Worm (Caenorhabditis elegans) whole organism, L3 larva: ENCODE results near the gene srh-211.

ENCODE experiments used
- R02D3.7 ChIP-seq: fragments of 150-350 bp; optimal IDR thresholded peaks from 2 replicates; lab custom pipeline; 2014; ENCODE audit warnings: missing biosample characterization, missing genetic modification characterization
- ZK546.5 ChIP-seq: sonication (generic microtip); optimal IDR thresholded peaks from 2 replicates; lab custom pipeline; 2017; ENCODE audit warnings: missing biosample characterization, missing genetic modification characterization
- aly-2 ChIP-seq: fragments of 150-350 bp; optimal IDR thresholded peaks from 2 replicates; lab custom pipeline; 2014; ENCODE audit warnings: missing biosample characterization, missing genetic modification characterization
- ama-1 ChIP-seq: fragments of 150-350 bp; optimal IDR thresholded peaks from 2 replicates; lab custom pipeline; 2018
- ceh-16 ChIP-seq: sonication (generic microtip); optimal IDR thresholded peaks from 2 replicates; lab custom pipeline; 2017; ENCODE audit warnings: missing biosample characterization, missing genetic modification characterization
- ceh-82 ChIP-seq: fragments of 150-350 bp; optimal IDR thresholded peaks from 2 replicates; lab custom pipeline; 2014; ENCODE audit warnings: missing biosample characterization, missing genetic modification characterization
- ceh-9 ChIP-seq: sonication (generic microtip); optimal IDR thresholded peaks from 2 replicates; lab custom pipeline; 2018; ENCODE audit warnings: missing biosample characterization, missing genetic modification characterization
- daf-12 ChIP-seq: fragments of 150-350 bp; optimal IDR thresholded peaks from 2 replicates; lab custom pipeline; 2014; ENCODE audit warnings: missing biosample characterization, missing genetic modification reagents, missing genetic modification characterization
- egl-5 ChIP-seq: fragments of 150-350 bp; optimal IDR thresholded peaks from 2 replicates; lab custom pipeline; 2017; ENCODE audit warnings: missing biosample characterization, missing genetic modification reagents, missing genetic modification characterization, inconsistent platforms
- eor-1 ChIP-seq, 2 experiments: fragments of 150-350 bp; optimal IDR thresholded peaks; 2 replicates each; lab custom pipeline; 2014 to 2018; ENCODE audit warnings: missing biosample characterization in 2 of 2, missing genetic modification characterization in 2 of 2
- fkh-2 ChIP-seq: fragments of 150-350 bp; optimal IDR thresholded peaks from 2 replicates; lab custom pipeline; 2014; ENCODE audit warnings: missing biosample characterization, missing genetic modification reagents, missing genetic modification characterization
- lsy-12 ChIP-seq: sonication (generic microtip); optimal IDR thresholded peaks from 2 replicates; lab custom pipeline; 2016; ENCODE audit warnings: mild to moderate bottlenecking, missing genetic modification characterization, missing compliant biosample characterization
- mdl-1 ChIP-seq: fragments of 150-350 bp; optimal IDR thresholded peaks from 2 replicates; lab custom pipeline; 2014; ENCODE audit warnings: missing biosample characterization, missing genetic modification characterization
- nfya-1 ChIP-seq: sonication (generic microtip); optimal IDR thresholded peaks from 2 replicates; lab custom pipeline; 2017; ENCODE audit warnings: missing genetic modification characterization, mild to moderate bottlenecking, missing compliant biosample characterization, antibody characterized with exemption, moderate library complexity; ENCODE audit not compliant: insufficient read depth
- nhr-11 ChIP-seq: fragments of 150-350 bp; optimal IDR thresholded peaks from 2 replicates; lab custom pipeline; 2014; ENCODE audit warnings: missing biosample characterization, missing genetic modification characterization
- nhr-12 ChIP-seq: fragments of 150-350 bp; optimal IDR thresholded peaks from 2 replicates; lab custom pipeline; 2014; ENCODE audit warnings: missing biosample characterization, missing genetic modification characterization
- nhr-23 ChIP-seq: fragments of 150-350 bp; optimal IDR thresholded peaks from 2 replicates; lab custom pipeline; 2014; ENCODE audit warnings: missing biosample characterization, missing genetic modification reagents, missing genetic modification characterization
- nhr-237 ChIP-seq: fragments of 150-350 bp; optimal IDR thresholded peaks from 2 replicates; lab custom pipeline; 2014; ENCODE audit warnings: missing biosample characterization, missing genetic modification characterization
- nhr-43 ChIP-seq: sonication (generic microtip); optimal IDR thresholded peaks from 2 replicates; lab custom pipeline; 2016; ENCODE audit warnings: mild to moderate bottlenecking, missing genetic modification characterization, missing compliant biosample characterization; ENCODE audit not compliant: poor library complexity, severe bottlenecking
- nhr-67 ChIP-seq: fragments of 150-350 bp; optimal IDR thresholded peaks from 2 replicates; lab custom pipeline; 2014; ENCODE audit warnings: missing biosample characterization, missing genetic modification characterization
- pha-4 ChIP-seq: fragments of 150-350 bp; optimal IDR thresholded peaks from 2 replicates; lab custom pipeline; 2014; ENCODE audit warnings: missing biosample characterization, missing genetic modification reagents, missing genetic modification characterization
- sea-2 ChIP-seq: fragments of 150-350 bp; sonication (generic microtip); optimal IDR thresholded peaks from 4 replicates; lab custom pipeline; 2014; ENCODE audit warnings: missing biosample characterization, missing genetic modification reagents, missing genetic modification characterization
- skn-1 ChIP-seq: fragments of 150-350 bp; optimal IDR thresholded peaks from 2 replicates; lab custom pipeline; 2014; ENCODE audit warnings: missing biosample characterization, missing genetic modification characterization
- snpc-4 ChIP-seq: fragments of 150-350 bp; optimal IDR thresholded peaks from 2 replicates; lab custom pipeline; 2014; ENCODE audit warnings: missing biosample characterization, missing genetic modification characterization
- tbx-2 ChIP-seq: sonication (generic microtip); optimal IDR thresholded peaks from 2 replicates; lab custom pipeline; 2016; ENCODE audit warnings: mild to moderate bottlenecking, missing genetic modification characterization, missing compliant biosample characterization
- ztf-11 ChIP-seq: fragments of 150-350 bp; optimal IDR thresholded peaks from 2 replicates; lab custom pipeline; 2014; ENCODE audit warnings: missing biosample characterization, missing genetic modification characterization
- ztf-4 ChIP-seq: fragments of 150-350 bp; optimal IDR thresholded peaks from 2 replicates; lab custom pipeline; 2014; ENCODE audit warnings: missing biosample characterization, missing genetic modification characterization

The srh-211 gene

ce11 chrV:4122415-4122814 lies 41.2 kb upstream of the srh-211 start, which contains the start of gene phat-5:
Gene phat-5 (minus strand): TSS chrV:4122515.
- TF ChIP-seq eor-1 (tag; optimal IDR thresholded peaks at IDR 0.05; lab: Kevin White, UChicago) (no peak), snpc-4 (tag; lab: Kevin White, UChicago) (no peak), nhr-12 (tag; lab: Kevin White, UChicago) (no peak)

- TF ChIP-seq R02D3.7 (tag; lab: Kevin White, UChicago) (no peak), eor-1 (tag; optimal IDR thresholded peaks at IDR 0.05; lab: Kevin White, UChicago) (no peak)
These were observed 39.4 kb upstream of the srh-211 start, which contains the start of gene T05B4.10 for ce11 chrV:4120629-4121028. Gene T05B4.10 (minus strand): TSS chrV:4120729.

- no peak for TF ChIP-seq mdl-1 (tag; lab: Kevin White, UChicago)
- TF ChIP-seq, all 47 proteins: peak for 0
These were observed 37.1 kb upstream of the srh-211 start, which contains the start of gene T05B4.9 for ce11 chrV:4118332-4118731. Gene T05B4.9 (minus strand): TSS chrV:4118432.

- TF ChIP-seq snpc-4 (tag; lab: Kevin White, UChicago) (no peak), ceh-82 (no peak), eor-1 (tag; optimal IDR thresholded peaks at IDR 0.05; lab: Kevin White, UChicago) (no peak), nhr-67 (tag; lab: Kevin White, UChicago) (no peak), aly-2 (tag; lab: Kevin White, UChicago) (no peak), daf-12 (tag; lab: Kevin White, UChicago) (no peak), ceh-9 (no peak), pha-4 (tag; lab: Kevin White, UChicago) (no peak)
These were observed 34.9 kb upstream of the srh-211 start, which contains the start of gene T05B4.8 for ce11 chrV:4116071-4116470. Gene T05B4.8 (minus strand): TSS chrV:4116171.

- TF ChIP-seq nfya-1 (tag; lab: Kevin White, UChicago) (no peak), ceh-16 (tag; lab: Kevin White, UChicago) (no peak), lsy-12 (no peak), pha-4 (tag; lab: Kevin White, UChicago) (no peak), daf-12 (tag; lab: Kevin White, UChicago) (no peak), egl-5 (tag; lab: Kevin White, UChicago) (no peak), fkh-2 (tag; lab: Kevin White, UChicago) (no peak), sea-2 (GFP tag; lab: Kevin White, UChicago) (no peak)
These were observed 33.4 kb upstream of the srh-211 start, which contains the start of gene srw-133 for ce11 chrV:4114627-4115026. Gene srw-133 (minus strand): TSS chrV:4114727.

- TF ChIP-seq ztf-4 (tag; lab: Kevin White, UChicago) (no peak), eor-1 (tag; optimal IDR thresholded peaks at IDR 0.05; lab: Kevin White, UChicago) (no peak), nhr-11 (tag; lab: Kevin White, UChicago) (no peak), nhr-12 (tag; lab: Kevin White, UChicago) (no peak), snpc-4 (tag; lab: Kevin White, UChicago) (no peak), daf-12 (tag; lab: Kevin White, UChicago) (no peak)
These were observed 31.3 kb upstream of the srh-211 start, which contains the start of gene srw-134 for ce11 chrV:4112516-4112915. Gene srw-134 (minus strand): TSS chrV:4112616.

- TF ChIP-seq nhr-23 (tag; lab: Kevin White, UChicago): no peak
- TF ChIP-seq pha-4 (tag; lab: Kevin White, UChicago): no peak
- TF ChIP-seq skn-1 (tag; lab: Kevin White, UChicago): no peak
- TF ChIP-seq ZK546.5 (tag; lab: Kevin White, UChicago): no peak
- TF ChIP-seq ztf-11 (tag; lab: Kevin White, UChicago): no peak
- no peak for TF ChIP-seq tbx-2 (tag; lab: Kevin White, UChicago)
- no peak for TF ChIP-seq R02D3.7 (tag; lab: Kevin White, UChicago)
- TF ChIP-seq snpc-4 (tag; lab: Kevin White, UChicago): no peak
- TF ChIP-seq ama-1 (lab: Kevin White, UChicago): no peak
- TF ChIP-seq, all 47 proteins: peak for 0
These were observed 28.7 kb upstream of the srh-211 start, which contains the start of gene clc-18 for ce11 chrV:4109873-4110272. Gene clc-18 (minus strand): TSS chrV:4109973.

- TF ChIP-seq ztf-4 (tag; lab: Kevin White, UChicago) (no peak), nhr-12 (tag; lab: Kevin White, UChicago) (no peak), nhr-43 (no peak), nhr-237 (tag; lab: Kevin White, UChicago) (no peak), snpc-4 (tag; lab: Kevin White, UChicago) (no peak), ama-1 (lab: Kevin White, UChicago) (no peak), R02D3.7 (tag; lab: Kevin White, UChicago) (no peak)
These were observed 25.5 kb upstream of the srh-211 start for ce11 chrV:4106688-4107087.
